Fruit fly (Drosophila melanogaster) whole organism, embryonic: Measurements from ENCODE around the gene Apoltp.

Experiments
- ATbp ChIP-seq: fragments of 200-800 bp; sonication (Bioruptor generic); optimal IDR thresholded peaks from 2 replicates; lab custom pipeline; 2017; ENCODE audit warnings: missing biosample characterization, mild to moderate bottlenecking, missing genetic modification characterization, missing genetic modification reagents
- CG10321 ChIP-seq: fragments of 200-800 bp; sonication (Bioruptor generic); IDR thresholded peaks from 2 replicates; pipeline ENCODE4 v1.3.6; 2022; ENCODE audit warnings: missing biosample characterization, missing genetic modification characterization
- CG11093 ChIP-seq: fragments of 200-800 bp; sonication (Bioruptor generic); IDR thresholded peaks from 3 replicates; pipeline ENCODE4 v1.3.6; 2022; ENCODE audit warnings: missing biosample characterization, missing genetic modification characterization
- CG11504 ChIP-seq: fragments of 200-800 bp; sonication (Bioruptor generic); optimal IDR thresholded peaks from 3 replicates; lab custom pipeline; 2019; ENCODE audit warnings: missing biosample characterization, mild to moderate bottlenecking, missing genetic modification characterization, moderate library complexity
- CG12155 ChIP-seq: fragments of 200-800 bp; sonication (Bioruptor generic); optimal IDR thresholded peaks from 3 replicates; lab custom pipeline; 2016; ENCODE audit warnings: missing biosample characterization, missing genetic modification characterization
- CG12219 ChIP-seq: fragments of 200-800 bp; sonication (Bioruptor generic); optimal IDR thresholded peaks from 3 replicates; lab custom pipeline; 2018; ENCODE audit warnings: missing biosample characterization, mild to moderate bottlenecking, missing genetic modification characterization
- CG12744 ChIP-seq: fragments of 200-800 bp; sonication (Bioruptor generic); optimal IDR thresholded peaks from 2 replicates; lab custom pipeline; 2016; ENCODE audit warnings: missing biosample characterization, missing genetic modification characterization
- CG13287 ChIP-seq: fragments of 200-800 bp; sonication (Bioruptor generic); IDR thresholded peaks from 2 replicates; pipeline ENCODE4 v1.3.6; 2022; ENCODE audit warnings: missing biosample characterization, missing genetic modification characterization; ENCODE audit not compliant: partially characterized antibody
- CG13296 ChIP-seq: fragments of 200-800 bp; sonication (Bioruptor generic); optimal IDR thresholded peaks from 3 replicates; lab custom pipeline; 2018; ENCODE audit warnings: missing biosample characterization, mild to moderate bottlenecking, missing genetic modification characterization
- CG13775 ChIP-seq: fragments of 200-800 bp; sonication (Bioruptor generic); optimal IDR thresholded peaks from 3 replicates; lab custom pipeline; 2017; ENCODE audit warnings: missing biosample characterization, mild to moderate bottlenecking, missing genetic modification characterization
- CG14014 ChIP-seq: fragments of 200-800 bp; sonication (Bioruptor generic); IDR thresholded peaks from 2 replicates; pipeline ENCODE4 v1.3.6; 2022; ENCODE audit warnings: missing biosample characterization, missing genetic modification characterization
- CG1602 ChIP-seq: fragments of 200-800 bp; sonication (Bioruptor generic); optimal IDR thresholded peaks from 3 replicates; lab custom pipeline; 2016; ENCODE audit warnings: missing biosample characterization, missing genetic modification characterization
- CG34376 ChIP-seq: fragments of 200-800 bp; sonication (Bioruptor generic); optimal IDR thresholded peaks from 2 replicates; lab custom pipeline; 2018; ENCODE audit warnings: missing biosample characterization, mild to moderate bottlenecking, missing genetic modification characterization
- CG34422 ChIP-seq: fragments of 200-800 bp; sonication (Bioruptor generic); IDR thresholded peaks from 3 replicates; pipeline ENCODE4 v1.3.6; 2022; ENCODE audit warnings: missing biosample characterization, missing genetic modification characterization
- CG3995 ChIP-seq: fragments of 200-800 bp; sonication (Bioruptor generic); optimal IDR thresholded peaks from 3 replicates; lab custom pipeline; 2016; ENCODE audit warnings: missing biosample characterization, missing genetic modification characterization
- CG4820 ChIP-seq: fragments of 200-800 bp; sonication (Bioruptor generic); optimal IDR thresholded peaks from 3 replicates; lab custom pipeline; 2016; ENCODE audit warnings: missing biosample characterization, missing genetic modification characterization
- CG5953 ChIP-seq: fragments of 200-800 bp; sonication (Bioruptor generic); IDR thresholded peaks from 2 replicates; pipeline ENCODE4 v1.3.6; 2022; ENCODE audit warnings: missing biosample characterization, missing genetic modification characterization
- CG7786 ChIP-seq: fragments of 200-800 bp; sonication (Bioruptor generic); optimal IDR thresholded peaks from 2 replicates; lab custom pipeline; 2016; ENCODE audit warnings: missing biosample characterization, missing genetic modification characterization
- CG9797 ChIP-seq: fragments of 200-800 bp; sonication (Bioruptor generic); optimal IDR thresholded peaks from 3 replicates; lab custom pipeline; 2018; ENCODE audit warnings: missing biosample characterization, mild to moderate bottlenecking, missing genetic modification characterization
- CG9876 ChIP-seq: fragments of 200-800 bp; sonication (Bioruptor generic); optimal IDR thresholded peaks from 2 replicates; lab custom pipeline; 2016; ENCODE audit warnings: missing biosample characterization, missing genetic modification characterization
- CG9932 ChIP-seq: fragments of 200-800 bp; sonication (Bioruptor generic); IDR thresholded peaks from 2 replicates; pipeline ENCODE4 v1.3.6; 2022; ENCODE audit warnings: missing biosample characterization, missing genetic modification characterization
- D19A ChIP-seq: fragments of 200-800 bp; optimal IDR thresholded peaks from 3 replicates; lab custom pipeline; 2019; ENCODE audit warnings: missing biosample characterization, mild to moderate bottlenecking, missing genetic modification characterization, moderate library complexity
- Doc2 ChIP-seq: fragments of 200-800 bp; sonication (Bioruptor generic); IDR thresholded peaks from 2 replicates; pipeline ENCODE4 v1.3.6; 2022; ENCODE audit warnings: missing biosample characterization, missing genetic modification characterization
- Fer2 ChIP-seq: fragments of 200-800 bp; sonication (Bioruptor generic); optimal IDR thresholded peaks from 2 replicates; lab custom pipeline; 2018; ENCODE audit warnings: missing biosample characterization, mild to moderate bottlenecking, missing genetic modification characterization, moderate library complexity
- HLH3B ChIP-seq: fragments of 200-800 bp; sonication (Bioruptor generic); IDR thresholded peaks from 2 replicates; pipeline ENCODE4 v1.3.6; 2022; ENCODE audit warnings: missing biosample characterization, missing genetic modification characterization
- HmgD ChIP-seq: fragments of 200-800 bp; sonication (Bioruptor generic); optimal IDR thresholded peaks from 3 replicates; lab custom pipeline; 2016; ENCODE audit warnings: missing biosample characterization, missing genetic modification characterization
- Kr ChIP-seq: fragments of 200-800 bp; sonication (Bioruptor generic); optimal IDR thresholded peaks from 2 replicates; lab custom pipeline; 2017; ENCODE audit warnings: missing biosample characterization, mild to moderate bottlenecking, missing genetic modification characterization
- Lhr ChIP-seq: fragments of 200-800 bp; sonication (Bioruptor generic); optimal IDR thresholded peaks from 3 replicates; lab custom pipeline; 2017; ENCODE audit warnings: mild to moderate bottlenecking, missing biosample characterization, missing genetic modification reagents, missing genetic modification characterization
- NC2α ChIP-seq: fragments of 200-800 bp; sonication (Bioruptor generic); optimal IDR thresholded peaks from 2 replicates; lab custom pipeline; 2016; ENCODE audit warnings: missing biosample characterization, missing genetic modification characterization
- NK7.1 ChIP-seq: fragments of 200-800 bp; sonication (Bioruptor generic); optimal IDR thresholded peaks from 3 replicates; lab custom pipeline; 2016; ENCODE audit warnings: missing biosample characterization, missing genetic modification characterization
- Nf-YC ChIP-seq: fragments of 200-800 bp; optimal IDR thresholded peaks from 3 replicates; lab custom pipeline; 2019; ENCODE audit warnings: missing biosample characterization, mild to moderate bottlenecking, missing genetic modification characterization, moderate library complexity
- Pdp1 ChIP-seq, 2 experiments: fragments of 200-800 bp; sonication (Bioruptor generic); optimal IDR thresholded peaks; 3 replicates each; lab custom pipeline; 2016; ENCODE audit warnings: missing biosample characterization in 2 of 2, missing genetic modification characterization in 2 of 2, mild to moderate bottlenecking in 1 of 2, moderate library complexity in 1 of 2
- Rx ChIP-seq: fragments of 200-800 bp; sonication (Bioruptor generic); IDR thresholded peaks from 2 replicates; pipeline ENCODE4 v1.3.6; 2022; ENCODE audit warnings: missing biosample characterization, missing genetic modification characterization
- corto ChIP-seq: fragments of 200-800 bp; sonication (Bioruptor generic); optimal IDR thresholded peaks from 2 replicates; lab custom pipeline; 2016; ENCODE audit warnings: missing biosample characterization, mild to moderate bottlenecking, missing genetic modification characterization, moderate library complexity
- cwo ChIP-seq: fragments of 200-800 bp; sonication (Bioruptor generic); optimal IDR thresholded peaks from 3 replicates; lab custom pipeline; 2017; ENCODE audit warnings: missing biosample characterization, missing genetic modification characterization, mild to moderate bottlenecking, moderate library complexity, missing genetic modification reagents
- eyg ChIP-seq: fragments of 200-800 bp; sonication (Bioruptor generic); optimal IDR thresholded peaks from 3 replicates; lab custom pipeline; 2016; ENCODE audit warnings: missing biosample characterization, missing genetic modification characterization
- fu2 ChIP-seq: fragments of 200-800 bp; sonication (Bioruptor generic); optimal IDR thresholded peaks from 2 replicates; lab custom pipeline; 2016; ENCODE audit warnings: missing biosample characterization, missing genetic modification characterization
- gsb-n ChIP-seq: fragments of 200-800 bp; sonication (Bioruptor generic); optimal IDR thresholded peaks from 3 replicates; lab custom pipeline; 2018; ENCODE audit warnings: missing biosample characterization, mild to moderate bottlenecking, missing genetic modification characterization
- insv ChIP-seq, 2 experiments: fragments of 200-800 bp; sonication (Bioruptor generic); optimal IDR thresholded peaks; 3 replicates each; lab custom pipeline; 2016 to 2018; ENCODE audit warnings: missing biosample characterization in 2 of 2, missing genetic modification characterization in 2 of 2
- jumu ChIP-seq: fragments of 200-800 bp; sonication (Bioruptor generic); optimal IDR thresholded peaks from 3 replicates; lab custom pipeline; 2016; ENCODE audit warnings: missing biosample characterization, missing genetic modification characterization
- kni ChIP-seq: fragments of 200-800 bp; sonication (Bioruptor generic); optimal IDR thresholded peaks from 3 replicates; lab custom pipeline; 2017; ENCODE audit warnings: mild to moderate bottlenecking, missing biosample characterization, missing genetic modification reagents, missing genetic modification characterization
- lmd ChIP-seq: fragments of 200-800 bp; sonication (Bioruptor generic); IDR thresholded peaks from 2 replicates; pipeline ENCODE4 v1.3.6; 2022; ENCODE audit warnings: missing biosample characterization, missing genetic modification characterization
- lov ChIP-seq, 2 experiments: fragments of 200-800 bp in 1 of 2; fragments of >200 bp in 1 of 2; sonication (Bioruptor generic) in 1 of 2; IDR thresholded peaks in 1 of 2; optimal IDR thresholded peaks in 1 of 2; 2 replicates in 1 of 2; 3 replicates in 1 of 2; pipeline versions ENCODE4 v1.3.6 to Lab custom; 2017 to 2022; ENCODE audit warnings: missing biosample characterization in 1 of 2, missing genetic modification characterization in 1 of 2
- mam ChIP-seq: fragments of 200-800 bp; sonication (Bioruptor generic); optimal IDR thresholded peaks from 3 replicates; lab custom pipeline; 2016; ENCODE audit warnings: missing biosample characterization, missing genetic modification characterization
- slbo ChIP-seq: fragments of 200-800 bp; sonication (Bioruptor generic); IDR thresholded peaks from 2 replicates; pipeline ENCODE4 v1.3.6; 2022; ENCODE audit warnings: missing biosample characterization, missing genetic modification characterization
- sob ChIP-seq: fragments of 200-800 bp; sonication (Bioruptor generic); IDR thresholded peaks from 2 replicates; pipeline ENCODE4 v1.3.6; 2022; ENCODE audit warnings: missing biosample characterization, missing genetic modification characterization
- stc ChIP-seq: fragments of 200-800 bp; sonication (Bioruptor generic); IDR thresholded peaks from 2 replicates; pipeline ENCODE4 v1.3.6; 2022; ENCODE audit warnings: missing biosample characterization, missing genetic modification characterization
- tll ChIP-seq, 2 experiments: fragments of 200-800 bp in 1 of 2; fragments of >200 bp in 1 of 2; sonication (Bioruptor generic) in 1 of 2; optimal IDR thresholded peaks; 2 replicates each; lab custom pipeline; 2017 to 2019; ENCODE audit warnings: missing biosample characterization in 2 of 2, missing genetic modification characterization in 2 of 2, mild to moderate bottlenecking in 1 of 2, moderate library complexity in 1 of 2
- trem ChIP-seq: fragments of 200-800 bp; optimal IDR thresholded peaks from 3 replicates; lab custom pipeline; 2019; ENCODE audit warnings: missing biosample characterization, mild to moderate bottlenecking, missing genetic modification characterization, moderate library complexity
- tx ChIP-seq: fragments of 200-800 bp; sonication (Bioruptor generic); optimal IDR thresholded peaks from 2 replicates; lab custom pipeline; 2016; ENCODE audit warnings: missing biosample characterization, missing genetic modification characterization
- usp ChIP-seq: fragments of >200 bp; optimal IDR thresholded peaks from 2 replicates; lab custom pipeline; 2017; ENCODE audit warnings: missing biosample characterization, missing genetic modification characterization

Gene Apoltp

dm6 chr2L:9633098-9633497 lies 881 bp upstream of the Apoltp start (continued):
- TF ChIP-seq CG7786 (GFP tag; lab: Kevin White, UChicago) = peak; percentile 41
- no peak for TF ChIP-seq tx (GFP tag; lab: Kevin White, UChicago)
- no peak for TF ChIP-seq CG9797
- TF ChIP-seq Nf-YC (tag; lab: Kevin White, UChicago) = no peak
- peak; percentile 30 for TF ChIP-seq CG4820 (GFP tag; lab: Kevin White, UChicago)
- peak; percentile 86 for TF ChIP-seq kni (GFP tag; lab: Kevin White, UChicago)
- TF ChIP-seq jumu (GFP tag; lab: Kevin White, UChicago) = peak; percentile 43
- no peak for TF ChIP-seq CG11504 (tag; lab: Kevin White, UChicago)
- TF ChIP-seq sob (GFP tag; lab: Robert Waterston, UW) = peak; percentile 68
- TF ChIP-seq CG34422 = 0 out of 3 replicates have a peak, but pooled peaks have one; percentile 16
- no peak for TF ChIP-seq tll (GFP tag; optimal IDR thresholded peaks at IDR 0.05; lab: Kevin White, UChicago)
- TF ChIP-seq Pdp1 (GFP tag; optimal IDR thresholded peaks at IDR 0.05; lab: Kevin White, UChicago) = peak; percentile 39 to 73
- peak; percentile 71 for TF ChIP-seq NK7.1 (GFP tag; lab: Kevin White, UChicago)
- peak; percentile 66; the same call in 1 of the 2 replicates for TF ChIP-seq HLH3B (GFP tag; lab: Robert Waterston, UW)
- TF ChIP-seq CG34376 = no peak
- TF ChIP-seq slbo (GFP tag; lab: Robert Waterston, UW) = no peak
- no peak for TF ChIP-seq CG13287 (GFP tag; lab: Robert Waterston, UW)
- TF ChIP-seq CG9932 = peak; percentile 41; the same call in 1 of the 2 replicates
- peak; percentile 39 for TF ChIP-seq NC2α (GFP tag; lab: Kevin White, UChicago)
- TF ChIP-seq CG3995 (GFP tag; lab: Kevin White, UChicago) = no peak
- no peak for TF ChIP-seq CG10321 (GFP tag; lab: Robert Waterston, UW)
- TF ChIP-seq mam = peak; percentile 26
- TF ChIP-seq Fer2 (tag; lab: Kevin White, UChicago) = peak; percentile 34
- TF ChIP-seq CG13296 (GFP tag; lab: Kevin White, UChicago) = peak; percentile 26
- peak; percentile 67 for TF ChIP-seq gsb-n (tag; lab: Kevin White, UChicago)
- no peak for TF ChIP-seq corto (GFP tag; lab: Kevin White, UChicago)
- TF ChIP-seq Doc2 (GFP tag; lab: Robert Waterston, UW) = no peak
- peak; percentile 34 for TF ChIP-seq trem
- peak; percentile 45; the same call in 1 of the 2 replicates for TF ChIP-seq CG14014 (GFP tag; lab: Robert Waterston, UW)
- no peak for TF ChIP-seq CG12744 (GFP tag; lab: Kevin White, UChicago)
- TF ChIP-seq ATbp = peak; percentile 66
- TF ChIP-seq CG13775 (GFP tag; lab: Kevin White, UChicago) = peak; percentile 12
- 0 out of 2 replicates have a peak, but pooled peaks have one; percentile 39 for TF ChIP-seq Rx (GFP tag; lab: Robert Waterston, UW)
- no peak for TF ChIP-seq usp (GFP tag; lab: Kevin White, UChicago)
- peak; percentile 45 for TF ChIP-seq eyg (GFP tag; lab: Kevin White, UChicago)
- TF ChIP-seq insv (GFP tag; optimal IDR thresholded peaks at IDR 0.05; lab: Kevin White, UChicago) = no peak
- no peak for TF ChIP-seq CG12155 (GFP tag; lab: Kevin White, UChicago)
- peak; percentile 47 for TF ChIP-seq Lhr (GFP tag; lab: Kevin White, UChicago)
- peak; percentile 48 for TF ChIP-seq CG9876 (GFP tag; lab: Kevin White, UChicago)
- TF ChIP-seq cwo (GFP tag; lab: Kevin White, UChicago) = no peak
- 0 out of 2 replicates have a peak, but pooled peaks have one; percentile 24 for TF ChIP-seq stc
- TF ChIP-seq Kr (GFP tag; lab: Kevin White, UChicago) = peak; percentile 82
- no peak for TF ChIP-seq lov (optimal IDR thresholded peaks at IDR 0.05; lab: Kevin White, UChicago)
- peak; percentile 87 for TF ChIP-seq lov (GFP tag; IDR thresholded peaks at IDR 0.05; lab: Robert Waterston, UW)
- peak; percentile 64 for TF ChIP-seq D19A
- no peak for TF ChIP-seq lmd (GFP tag; lab: Robert Waterston, UW)
- TF ChIP-seq HmgD (GFP tag; lab: Kevin White, UChicago) = no peak
- TF ChIP-seq CG5953 (GFP tag; lab: Robert Waterston, UW) = no peak
- peak; percentile 34; the same call in 1 of the 3 replicates for TF ChIP-seq CG11093
- peak; percentile 34 for TF ChIP-seq CG1602
- TF ChIP-seq CG12219 = peak; percentile 3
- TF ChIP-seq fu2 (GFP tag; lab: Kevin White, UChicago) = no peak
